Fruit fly (Drosophila melanogaster) whole organism, pupa: ENCODE results near the gene Rpp30.

Experiments used
- D1 ChIP-seq: fragments of 200-800 bp; sonication (Bioruptor generic); optimal IDR thresholded peaks from 2 replicates; lab custom pipeline; 2018; ENCODE audit warnings: missing biosample characterization, mild to moderate bottlenecking, missing genetic modification characterization, moderate library complexity
- EcR ChIP-seq: fragments of 200-800 bp; sonication (Bioruptor generic); optimal IDR thresholded peaks from 3 replicates; lab custom pipeline; 2019; ENCODE audit warnings: missing biosample characterization, missing genetic modification characterization, mild to moderate bottlenecking, moderate library complexity, missing genetic modification reagents

dm6 chr2L:204557-204956 is 47.6 kb downstream of the Rpp30 start:
- no peak for TF ChIP-seq EcR (GFP tag; lab: Kevin White, UChicago)
- no peak for TF ChIP-seq D1 (tag; lab: Kevin White, UChicago)
